Worm (Caenorhabditis elegans) whole organism, L4 larva: ENCODE data around the gene ZK863.8.

Experiments used
- lsy-2 ChIP-seq, 2 experiments: fragments of 150-350 bp in 1 of 2; sonication (generic microtip) in 1 of 2; optimal IDR thresholded peaks; 2 replicates each; lab custom pipeline; 2014 to 2017; ENCODE audit warnings: missing biosample characterization in 2 of 2, missing genetic modification characterization in 2 of 2
- php-3 ChIP-seq: fragments of 200-800 bp; sonication (Bioruptor generic); IDR thresholded peaks from 2 replicates; pipeline ENCODE4 v1.3.6; 2022; ENCODE audit warnings: missing genetic modification reagents, missing genetic modification characterization, missing compliant biosample characterization
- unc-130 ChIP-seq: sonication (generic microtip); optimal IDR thresholded peaks from 2 replicates; lab custom pipeline; 2016; ENCODE audit warnings: missing genetic modification reagents, missing genetic modification characterization, missing compliant biosample characterization

DNA sequence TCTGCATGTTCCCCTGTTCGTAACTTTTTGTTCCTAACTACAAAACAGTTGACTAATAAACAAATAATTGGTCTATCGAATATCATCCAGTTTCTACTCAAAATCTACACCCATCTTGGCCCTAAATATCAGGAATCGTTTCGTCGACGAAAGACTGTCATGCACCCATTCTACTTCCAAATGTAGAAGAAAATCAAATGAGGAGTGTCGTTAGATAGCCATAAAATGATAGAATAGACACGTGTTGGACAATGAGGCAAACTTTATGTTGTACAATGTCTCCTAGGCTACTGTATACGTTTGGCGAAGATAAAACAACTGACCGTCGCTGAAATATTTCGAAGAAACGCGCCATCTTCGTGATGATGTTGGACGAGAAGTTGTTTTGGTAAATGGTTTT, 27.3 kb downstream of the ZK863.8 start:
- TF ChIP-seq lsy-2 (tag; optimal IDR thresholded peaks at IDR 0.05; lab: Kevin White, UChicago) (no peak), unc-130 (GFP tag; lab: Kevin White, UChicago) (no peak), php-3 (GFP tag; lab: Robert Waterston, UW) (no peak)
